Worm (Caenorhabditis elegans) whole organism, mixed stage, embryonic: ENCODE data around the gene C45G9.10.

Experiments used
- M03D4.4 ChIP-seq: sonication (generic microtip); optimal IDR thresholded peaks from 2 replicates; lab custom pipeline; 2017; ENCODE audit warnings: mild to moderate bottlenecking, missing genetic modification characterization, missing compliant biosample characterization
- bed-3 ChIP-seq: fragments of 200-800 bp; sonication (Bioruptor generic); optimal IDR thresholded peaks from 3 replicates; lab custom pipeline; 2018; ENCODE audit warnings: mild to moderate bottlenecking, missing genetic modification characterization, moderate library complexity, missing compliant biosample characterization
- blmp-1 ChIP-seq: fragments of 150-350 bp; optimal IDR thresholded peaks from 2 replicates; lab custom pipeline; 2014; ENCODE audit warnings: missing biosample characterization, missing genetic modification characterization
- ceh-39 ChIP-seq: fragments of 150-350 bp; optimal IDR thresholded peaks from 2 replicates; lab custom pipeline; 2014; ENCODE audit warnings: missing biosample characterization, missing genetic modification characterization
- ceh-43 ChIP-seq: fragments of 200-800 bp; sonication (Bioruptor generic); optimal IDR thresholded peaks from 2 replicates; lab custom pipeline; 2018; ENCODE audit warnings: mild to moderate bottlenecking, missing genetic modification characterization, moderate library complexity, missing compliant biosample characterization
- ceh-83 ChIP-seq: fragments of 200-800 bp; sonication (Bioruptor generic); optimal IDR thresholded peaks from 2 replicates; lab custom pipeline; 2018; ENCODE audit warnings: mild to moderate bottlenecking, missing genetic modification characterization, missing compliant biosample characterization
- ces-1 ChIP-seq: fragments of 150-350 bp; optimal IDR thresholded peaks from 2 replicates; lab custom pipeline; 2014; ENCODE audit warnings: missing biosample characterization, missing genetic modification reagents, missing genetic modification characterization
- cnd-1 ChIP-seq: fragments of 200-800 bp; sonication (Bioruptor generic); optimal IDR thresholded peaks from 2 replicates; lab custom pipeline; 2018; ENCODE audit warnings: mild to moderate bottlenecking, missing genetic modification characterization, missing compliant biosample characterization
- drap-1 ChIP-seq: fragments of 200-800 bp; sonication (Bioruptor generic); optimal IDR thresholded peaks from 3 replicates; lab custom pipeline; 2018; ENCODE audit warnings: mild to moderate bottlenecking, missing genetic modification characterization, missing compliant biosample characterization
- elt-1 ChIP-seq: sonication (generic microtip); optimal IDR thresholded peaks from 2 replicates; lab custom pipeline; 2017; ENCODE audit warnings: missing genetic modification characterization, mild to moderate bottlenecking, missing compliant biosample characterization, antibody characterized with exemption, moderate library complexity, borderline replicate concordance; ENCODE audit not compliant: insufficient read depth
- elt-3 ChIP-seq: fragments of 150-350 bp; optimal IDR thresholded peaks from 2 replicates; lab custom pipeline; 2014; ENCODE audit warnings: missing biosample characterization, missing genetic modification characterization
- flh-1 ChIP-seq: fragments of 200-800 bp; sonication (Bioruptor generic); optimal IDR thresholded peaks from 2 replicates; lab custom pipeline; 2018; ENCODE audit warnings: mild to moderate bottlenecking, missing genetic modification characterization, moderate library complexity, missing compliant biosample characterization
- ham-2 ChIP-seq: fragments of 200-800 bp; sonication (Bioruptor generic); optimal IDR thresholded peaks from 2 replicates; lab custom pipeline; 2018; ENCODE audit warnings: mild to moderate bottlenecking, missing genetic modification characterization, missing compliant biosample characterization
- hlh-1 ChIP-seq: fragments of 150-350 bp; optimal IDR thresholded peaks from 2 replicates; lab custom pipeline; 2014; ENCODE audit warnings: missing biosample characterization, missing genetic modification reagents, missing genetic modification characterization
- lin-13 ChIP-seq: fragments of 150-350 bp; optimal IDR thresholded peaks from 2 replicates; lab custom pipeline; 2014; ENCODE audit warnings: missing biosample characterization, missing genetic modification characterization
- lin-32 ChIP-seq: fragments of 200-800 bp; sonication (Bioruptor generic); optimal IDR thresholded peaks from 2 replicates; lab custom pipeline; 2018; ENCODE audit warnings: mild to moderate bottlenecking, missing genetic modification characterization, missing compliant biosample characterization
- lsy-2 ChIP-seq: fragments of 150-350 bp; optimal IDR thresholded peaks from 2 replicates; lab custom pipeline; 2014; ENCODE audit warnings: missing biosample characterization, missing genetic modification characterization
- mab-5 ChIP-seq: fragments of 150-350 bp; optimal IDR thresholded peaks from 2 replicates; lab custom pipeline; 2014; ENCODE audit warnings: missing biosample characterization, missing genetic modification characterization
- mep-1 ChIP-seq: fragments of 150-350 bp; optimal IDR thresholded peaks from 2 replicates; lab custom pipeline; 2017; ENCODE audit warnings: missing biosample characterization, missing genetic modification reagents, missing genetic modification characterization, inconsistent platforms
- mls-2 ChIP-seq: sonication (generic microtip); optimal IDR thresholded peaks from 2 replicates; lab custom pipeline; 2016; ENCODE audit warnings: mild to moderate bottlenecking, missing genetic modification characterization, moderate library complexity, missing compliant biosample characterization
- nhr-12 ChIP-seq: fragments of 150-350 bp; optimal IDR thresholded peaks from 2 replicates; lab custom pipeline; 2014; ENCODE audit warnings: missing biosample characterization, missing genetic modification characterization
- nhr-2 ChIP-seq: fragments of 150-350 bp; optimal IDR thresholded peaks from 2 replicates; lab custom pipeline; 2014; ENCODE audit warnings: missing biosample characterization, missing genetic modification characterization
- nhr-237 ChIP-seq: fragments of 150-350 bp; optimal IDR thresholded peaks from 2 replicates; lab custom pipeline; 2014; ENCODE audit warnings: missing biosample characterization, missing genetic modification characterization
- nhr-28 ChIP-seq: fragments of 150-350 bp; optimal IDR thresholded peaks from 2 replicates; lab custom pipeline; 2014; ENCODE audit warnings: missing biosample characterization, missing genetic modification characterization
- nhr-76 ChIP-seq: sonication (generic microtip); optimal IDR thresholded peaks from 2 replicates; lab custom pipeline; 2017; ENCODE audit warnings: missing biosample characterization, missing genetic modification characterization
- sem-2 ChIP-seq: fragments of 200-800 bp; sonication (Bioruptor generic); optimal IDR thresholded peaks from 2 replicates; lab custom pipeline; 2018; ENCODE audit warnings: mild to moderate bottlenecking, missing genetic modification characterization, missing compliant biosample characterization
- snpc-4 ChIP-seq: fragments of 150-350 bp; optimal IDR thresholded peaks from 2 replicates; lab custom pipeline; 2014; ENCODE audit warnings: missing biosample characterization, missing genetic modification characterization
- sptf-1 ChIP-seq: sonication (generic microtip); optimal IDR thresholded peaks from 2 replicates; lab custom pipeline; 2017; ENCODE audit warnings: mild to moderate bottlenecking, missing genetic modification characterization, moderate library complexity, missing compliant biosample characterization
- tbx-8 ChIP-seq: fragments of 200-800 bp; sonication (Bioruptor generic); optimal IDR thresholded peaks from 2 replicates; lab custom pipeline; 2018; ENCODE audit warnings: mild to moderate bottlenecking, missing genetic modification characterization, moderate library complexity, missing compliant biosample characterization
- unc-120 ChIP-seq: sonication (generic microtip); optimal IDR thresholded peaks from 2 replicates; lab custom pipeline; 2017; ENCODE audit warnings: missing genetic modification characterization, missing compliant biosample characterization; ENCODE audit not compliant: poor library complexity, severe bottlenecking
- unc-62 ChIP-seq: fragments of 150-350 bp; optimal IDR thresholded peaks from 2 replicates; lab custom pipeline; 2014; ENCODE audit warnings: missing biosample characterization, missing genetic modification reagents, missing genetic modification characterization
- zip-8 ChIP-seq: fragments of 150-350 bp; optimal IDR thresholded peaks from 2 replicates; lab custom pipeline; 2014; ENCODE audit warnings: missing biosample characterization, missing genetic modification characterization
- ztf-11 ChIP-seq: fragments of 150-350 bp; optimal IDR thresholded peaks from 2 replicates; lab custom pipeline; 2014; ENCODE audit warnings: missing biosample characterization, missing genetic modification characterization

The C45G9.10 gene

ce11 chrIII:5026366-5026765 is 35.3 kb downstream of the C45G9.10 start:
- no peak for TF ChIP-seq unc-120 (tag; lab: Kevin White, UChicago)

DNA sequence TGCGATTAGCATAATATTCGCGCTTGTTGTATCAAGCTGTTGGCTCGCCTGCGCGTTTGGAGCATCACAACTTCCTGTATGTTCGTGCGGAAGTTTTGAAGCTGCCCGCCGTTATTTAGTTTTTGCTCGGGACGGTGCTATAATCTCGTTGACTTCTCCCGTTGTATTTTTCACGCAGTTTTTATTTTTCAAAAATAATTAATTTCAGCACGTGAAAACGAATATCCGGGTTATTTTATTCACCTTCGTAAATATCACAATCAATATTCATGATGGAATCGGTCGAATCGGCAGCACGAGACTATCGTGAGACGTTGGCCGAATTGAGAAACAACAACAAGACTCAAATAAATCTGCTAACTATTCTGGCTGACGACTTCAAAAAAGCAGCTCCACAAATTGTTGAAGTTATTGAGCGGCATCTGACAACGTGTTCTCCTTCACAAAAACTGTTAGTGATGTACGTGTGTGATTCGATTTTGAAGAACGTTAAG is 36.5 kb downstream of the C45G9.10 start:
- no peak for TF ChIP-seq nhr-12 (tag; lab: Kevin White, UChicago)
- no peak for TF ChIP-seq mls-2 (tag; lab: Kevin White, UChicago)
- no peak for TF ChIP-seq ceh-43 (GFP tag; lab: Kevin White, UChicago)
- TF ChIP-seq elt-1 = no peak
- no peak for TF ChIP-seq drap-1 (GFP tag; lab: Kevin White, UChicago)
- no peak for TF ChIP-seq zip-8
- TF ChIP-seq unc-62 (GFP tag; lab: Kevin White, UChicago) = no peak
- TF ChIP-seq ztf-11 (tag; lab: Kevin White, UChicago) = no peak
- no peak for TF ChIP-seq nhr-237 (tag; lab: Kevin White, UChicago)
- TF ChIP-seq blmp-1 (tag; lab: Kevin White, UChicago) = no peak
- no peak for TF ChIP-seq ham-2 (GFP tag; lab: Kevin White, UChicago)
- TF ChIP-seq ceh-83 (GFP tag; lab: Kevin White, UChicago) = no peak

ce11 chrIII:5024393-5024964 is 37.2 kb downstream of the C45G9.10 start, which contains the start of gene pcf-11:
Gene pcf-11, plus strand, starts transcription at chrIII:5024914.
- TF ChIP-seq lin-13 (tag; lab: Kevin White, UChicago) (no peak), mab-5 (tag; lab: Kevin White, UChicago) (no peak), flh-1 (GFP tag; lab: Kevin White, UChicago) (no peak), nhr-28 (no peak), lin-32 (GFP tag; lab: Kevin White, UChicago) (peak; percentile 14), hlh-1 (tag; lab: Kevin White, UChicago) (peak; percentile 61), nhr-76 (no peak), ztf-11 (tag; lab: Kevin White, UChicago) (no peak), ceh-43 (GFP tag; lab: Kevin White, UChicago) (no peak), elt-1 (no peak), ceh-83 (GFP tag; lab: Kevin White, UChicago) (peak; percentile 70), unc-120 (tag; lab: Kevin White, UChicago) (peak; percentile 13), lsy-2 (peak; percentile 23), sem-2 (GFP tag; lab: Kevin White, UChicago) (no peak), drap-1 (GFP tag; lab: Kevin White, UChicago) (no peak), ham-2 (GFP tag; lab: Kevin White, UChicago) (peak; percentile 27), tbx-8 (GFP tag; lab: Kevin White, UChicago) (no peak), snpc-4 (tag; lab: Kevin White, UChicago) (no peak), M03D4.4 (tag; lab: Kevin White, UChicago) (no peak), nhr-2 (tag; lab: Kevin White, UChicago) (no peak), mep-1 (tag; lab: Kevin White, UChicago) (peak; percentile 1), elt-3 (no peak), zip-8 (no peak), cnd-1 (tag; lab: Kevin White, UChicago) (no peak), bed-3 (GFP tag; lab: Kevin White, UChicago) (no peak), unc-62 (GFP tag; lab: Kevin White, UChicago) (peak; percentile 3), nhr-237 (tag; lab: Kevin White, UChicago) (no peak), nhr-12 (tag; lab: Kevin White, UChicago) (no peak), ceh-39 (tag; lab: Kevin White, UChicago) (peak; percentile 84), sptf-1 (tag; lab: Kevin White, UChicago) (no peak), ces-1 (GFP tag; lab: Kevin White, UChicago) (peak; percentile 43)

DNA sequence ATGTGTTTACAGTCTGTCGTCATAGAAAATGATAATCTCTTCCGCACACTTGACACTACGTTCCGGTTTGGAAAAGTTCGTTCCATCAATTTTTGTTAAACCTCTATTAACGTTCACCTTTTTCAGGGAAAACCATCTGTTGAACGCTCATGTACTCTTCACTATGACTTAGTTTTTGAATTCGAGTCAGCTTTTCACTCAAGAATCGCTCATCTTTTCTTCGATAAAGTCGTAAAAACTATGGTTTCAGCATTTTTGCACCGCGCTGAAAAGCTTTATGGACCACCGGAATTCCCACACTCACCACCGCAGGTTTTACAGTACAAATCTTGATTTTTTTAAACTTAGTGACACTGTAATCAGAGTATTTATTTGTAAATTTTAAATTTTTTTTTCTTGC is 38.1 kb downstream of the C45G9.10 start:
- TF ChIP-seq lsy-2 (no peak), sptf-1 (tag; lab: Kevin White, UChicago) (no peak), zip-8 (no peak), mab-5 (tag; lab: Kevin White, UChicago) (no peak), blmp-1 (tag; lab: Kevin White, UChicago) (no peak)
